Worm (Caenorhabditis elegans): Measurements from ENCODE around the gene Y49F6C.7.

DNA sequence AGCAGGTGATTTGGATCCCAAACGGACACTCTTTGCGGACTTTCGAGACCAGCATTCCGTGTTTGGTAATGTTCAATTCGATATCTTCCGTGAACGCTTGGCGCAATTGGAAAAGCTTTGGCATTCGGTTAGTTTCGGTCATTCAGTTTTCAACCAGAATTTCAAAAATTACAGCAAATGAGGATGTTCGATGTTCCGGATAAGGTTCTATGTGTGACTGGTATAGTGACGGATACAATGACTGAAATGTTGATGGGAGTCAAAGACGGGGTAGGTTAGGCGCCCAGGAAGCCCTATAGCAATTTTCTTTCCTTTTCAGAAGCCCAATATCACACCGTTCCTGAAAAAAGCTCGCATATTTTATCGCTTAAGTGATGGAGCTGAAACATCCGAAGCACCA, 15.1 kb upstream of the Y49F6C.7 start:
- no peak for TF ChIP-seq him-1 (tag; optimal IDR thresholded peaks at IDR 0.05)
- TF ChIP-seq W03F9.2 (tag; optimal IDR thresholded peaks at IDR 0.05): no peak
- TF ChIP-seq dao-5 (tag; optimal IDR thresholded peaks at IDR 0.05): no peak
